Fruit fly (Drosophila melanogaster): ENCODE data around the gene CG2258.

CG2258 gene

dm6 chrX:8113386-8114279, 11.7 kb upstream of the CG2258 start (continued):
- TF ChIP-seq Fer2 (tag; optimal IDR thresholded peaks at IDR 0.05) = peak; percentile 54
- no peak for TF ChIP-seq abd-A (tag; optimal IDR thresholded peaks at IDR 0.05)
- TF ChIP-seq sens-2 (GFP tag; IDR thresholded peaks at IDR 0.05) = no peak
- peak; percentile 56; the same call in 1 of the 2 replicates for TF ChIP-seq MBD-R2 (GFP tag; IDR thresholded peaks at IDR 0.05)
- TF ChIP-seq psq (GFP tag; optimal IDR thresholded peaks at IDR 0.05) = no peak
- TF ChIP-seq Dref (GFP tag; IDR thresholded peaks at IDR 0.05) = no peak
- no peak for TF ChIP-seq Bdp1 (GFP tag; optimal IDR thresholded peaks at IDR 0.05)
- peak; percentile 84 for TF ChIP-seq Ets65A (GFP tag)
- TF ChIP-seq Hsf (GFP tag; optimal IDR thresholded peaks at IDR 0.05) = peak; percentile 51
- TF ChIP-seq Sry-δ (GFP tag; optimal IDR thresholded peaks at IDR 0.05) = peak; percentile 24
- TF ChIP-seq Dp (GFP tag; optimal IDR thresholded peaks at IDR 0.05) = no peak
- peak; percentile 82 for TF ChIP-seq Fer3 (tag; optimal IDR thresholded peaks at IDR 0.05)
- TF ChIP-seq luna (GFP tag; optimal IDR thresholded peaks at IDR 0.05) = peak; percentile 18
- TF ChIP-seq Sry-β (GFP tag; optimal IDR thresholded peaks at IDR 0.05) = no peak
- TF ChIP-seq CG4730 (GFP tag; IDR thresholded peaks at IDR 0.05) = peak; percentile 43
- peak; percentile 29 for TF ChIP-seq CG17829 (tag; optimal IDR thresholded peaks at IDR 0.05)
- no peak for TF ChIP-seq sc (optimal IDR thresholded peaks at IDR 0.05)
- no peak for TF ChIP-seq sc (GFP tag; optimal IDR thresholded peaks at IDR 0.05)
- no peak for TF ChIP-seq Ssrp (tag; optimal IDR thresholded peaks at IDR 0.05)
- no peak for TF ChIP-seq cad (GFP tag; optimal IDR thresholded peaks at IDR 0.05)
- peak; percentile 3 for TF ChIP-seq BtbVII (GFP tag; optimal IDR thresholded peaks at IDR 0.05)
- TF ChIP-seq Trl (optimal IDR thresholded peaks at IDR 0.05) = no peak
- TF ChIP-seq Trl (GFP tag; optimal IDR thresholded peaks at IDR 0.05) = peak; percentile 11
- 0 out of 2 replicates have a peak, but pooled peaks have one; percentile 18 for TF ChIP-seq CG6689 (GFP tag; IDR thresholded peaks at IDR 0.05)
- TF ChIP-seq CG1792 (GFP tag; optimal IDR thresholded peaks at IDR 0.05) = peak; percentile 63
- peak; percentile 15 for TF ChIP-seq chn (GFP tag; optimal IDR thresholded peaks at IDR 0.05)
- peak; percentile 47; the same call in 1 of the 2 replicates for TF ChIP-seq Rx (GFP tag; IDR thresholded peaks at IDR 0.05)
- no peak for TF ChIP-seq Hey (tag; optimal IDR thresholded peaks at IDR 0.05)
- peak; percentile 75 for TF ChIP-seq CG14441 (GFP tag; IDR thresholded peaks at IDR 0.05)
- no peak for TF ChIP-seq ash1 (GFP tag; optimal IDR thresholded peaks at IDR 0.05)
- TF ChIP-seq CG7745 (tag; optimal IDR thresholded peaks at IDR 0.05) = no peak
- peak; percentile 52; the same call in 1 of the 2 replicates for TF ChIP-seq CG11085 (GFP tag; IDR thresholded peaks at IDR 0.05)

- TF ChIP-seq prd (optimal IDR thresholded peaks at IDR 0.05) = no peak
- TF ChIP-seq prd (GFP tag; IDR thresholded peaks at IDR 0.05) = no peak; the same call in 2 of the 3 replicates
- TF ChIP-seq CG7357 (GFP tag; IDR thresholded peaks at IDR 0.05) = no peak
- TF ChIP-seq Deaf1 (tag; optimal IDR thresholded peaks at IDR 0.05) = no peak
- no peak for TF ChIP-seq eyg (GFP tag; optimal IDR thresholded peaks at IDR 0.05)
- 0 out of 2 replicates have a peak, but pooled peaks have one; percentile 14 for TF ChIP-seq ham (GFP tag; IDR thresholded peaks at IDR 0.05)
- TF ChIP-seq ATbp (GFP tag; optimal IDR thresholded peaks at IDR 0.05) = no peak
- no peak for TF ChIP-seq HmgD (GFP tag; optimal IDR thresholded peaks at IDR 0.05)
- no peak for TF ChIP-seq CG13296 (GFP tag; optimal IDR thresholded peaks at IDR 0.05)
- TF ChIP-seq Aef1 (GFP tag; IDR thresholded peaks at IDR 0.05) = peak; percentile 41; the same call in 1 of the 3 replicates
- no peak for TF ChIP-seq CG4617 (GFP tag; optimal IDR thresholded peaks at IDR 0.05; ENCODE audit: borderline replicate concordance)
- TF ChIP-seq CG34224 (GFP tag; IDR thresholded peaks at IDR 0.05; ENCODE audit: partially characterized antibody) = no peak
- no peak for TF ChIP-seq CG1792 (GFP tag; optimal IDR thresholded peaks at IDR 0.05)
- TF ChIP-seq CG17829 (tag; optimal IDR thresholded peaks at IDR 0.05) = no peak
- no peak for TF ChIP-seq CG7987 (GFP tag; optimal IDR thresholded peaks at IDR 0.05)
- no peak for TF ChIP-seq trh (GFP tag; optimal IDR thresholded peaks at IDR 0.05)
- TF ChIP-seq pho (GFP tag; optimal IDR thresholded peaks at IDR 0.05) = no peak
- no peak for TF ChIP-seq CTCF (GFP tag; optimal IDR thresholded peaks at IDR 0.05)
- no peak for TF ChIP-seq az2 (GFP tag; optimal IDR thresholded peaks at IDR 0.05)
- peak; percentile 46; the same call in 1 of the 2 replicates for TF ChIP-seq CG14014 (GFP tag; IDR thresholded peaks at IDR 0.05)
- no peak for TF ChIP-seq ewg (GFP tag; optimal IDR thresholded peaks at IDR 0.05)
- no peak for TF ChIP-seq ro (GFP tag; IDR thresholded peaks at IDR 0.05)
Observed at dm6 chrX:8112715-8113114, 10.8 kb upstream of the CG2258 start.

Measured in whole organism, embryonic.